Fruit fly (Drosophila melanogaster): ENCODE results near the gene CG33191.

Gene CG33191

dm6 chr3R:8740118-8740517, 39.6 kb downstream of the CG33191 start:
- TF ChIP-seq CG17801 (GFP tag; optimal IDR thresholded peaks at IDR 0.05; ENCODE audit: partially characterized antibody) = no peak

dm6 chr3R:8739161-8739783, 40.5 kb downstream of the CG33191 start:
- TF ChIP-seq CG17801 (GFP tag; optimal IDR thresholded peaks at IDR 0.05; ENCODE audit: partially characterized antibody) = no peak

dm6 chr3R:8731597-8732263, 48.0 kb downstream of the CG33191 start, which contains the start of the genes M1BP and CG8202:
Gene M1BP, minus strand, starts transcription at chr3R:8731698.
Gene CG8202, plus strand, starts transcription at chr3R:8732091.
- TF ChIP-seq CG17801 (GFP tag; optimal IDR thresholded peaks at IDR 0.05; ENCODE audit: partially characterized antibody) = peak; percentile 83

- TF ChIP-seq CG17801 (GFP tag; optimal IDR thresholded peaks at IDR 0.05; ENCODE audit: partially characterized antibody) = no peak
Observed at dm6 chr3R:8729542-8729941, 50.2 kb downstream of the CG33191 start, which contains the start of gene ranshi. Gene ranshi, minus strand, starts transcription at chr3R:8729693.
